Fruit fly (Drosophila melanogaster) whole organism, embryonic: ENCODE measurements around the gene CG9372.

ENCODE experiments used
- Bteb2 ChIP-seq: fragments of 200-800 bp; sonication (Bioruptor generic); optimal IDR thresholded peaks from 2 replicates; lab custom pipeline; 2016; ENCODE audit warnings: missing biosample characterization, missing genetic modification characterization
- CG10147 ChIP-seq: fragments of 200-800 bp; sonication (Bioruptor generic); optimal IDR thresholded peaks from 2 replicates; lab custom pipeline; 2019; ENCODE audit warnings: missing biosample characterization, mild to moderate bottlenecking, missing genetic modification characterization, moderate library complexity
- CG10543 ChIP-seq: fragments of 200-800 bp; sonication (Bioruptor generic); optimal IDR thresholded peaks from 3 replicates; lab custom pipeline; 2017; ENCODE audit warnings: missing biosample characterization, mild to moderate bottlenecking, missing genetic modification characterization, moderate library complexity
- CG10654 ChIP-seq: fragments of 200-800 bp; sonication (Bioruptor generic); optimal IDR thresholded peaks from 2 replicates; lab custom pipeline; 2016; ENCODE audit warnings: missing biosample characterization, missing genetic modification characterization
- CG13287 ChIP-seq: fragments of 200-800 bp; sonication (Bioruptor generic); IDR thresholded peaks from 2 replicates; pipeline ENCODE4 v1.3.6; 2022; ENCODE audit warnings: missing biosample characterization, missing genetic modification characterization; ENCODE audit not compliant: partially characterized antibody
- CG14860 ChIP-seq: fragments of 200-800 bp; sonication (Bioruptor generic); IDR thresholded peaks from 3 replicates; pipeline ENCODE4 v1.3.6; 2022; ENCODE audit warnings: missing biosample characterization, missing genetic modification characterization; ENCODE audit not compliant: partially characterized antibody
- CG16779 ChIP-seq: fragments of 200-800 bp; sonication (Bioruptor generic); IDR thresholded peaks from 2 replicates; pipeline ENCODE4 v1.3.6; 2022; ENCODE audit warnings: missing biosample characterization, missing genetic modification characterization
- CG16813 ChIP-seq: fragments of 200-800 bp; sonication (Bioruptor generic); IDR thresholded peaks from 3 replicates; pipeline ENCODE4 v1.3.6; 2022; ENCODE audit warnings: missing biosample characterization, missing genetic modification characterization; ENCODE audit not compliant: partially characterized antibody
- CG17385 ChIP-seq: fragments of 200-800 bp; sonication (Bioruptor generic); optimal IDR thresholded peaks from 3 replicates; lab custom pipeline; 2018; ENCODE audit warnings: missing biosample characterization, mild to moderate bottlenecking, missing genetic modification characterization
- CG17829 ChIP-seq: fragments of 200-800 bp; optimal IDR thresholded peaks from 2 replicates; lab custom pipeline; 2019; ENCODE audit warnings: missing biosample characterization, mild to moderate bottlenecking, missing genetic modification characterization, moderate library complexity
- CG2116 ChIP-seq: fragments of 200-800 bp; sonication (Bioruptor generic); optimal IDR thresholded peaks from 3 replicates; lab custom pipeline; 2018; ENCODE audit warnings: missing biosample characterization, mild to moderate bottlenecking, missing genetic modification characterization
- CG2129 ChIP-seq: fragments of 200-800 bp; sonication (Bioruptor generic); IDR thresholded peaks from 2 replicates; pipeline ENCODE4 v1.3.6; 2022; ENCODE audit warnings: missing biosample characterization, missing genetic modification characterization; ENCODE audit not compliant: partially characterized antibody
- CG2199 ChIP-seq: fragments of 200-800 bp; sonication (Bioruptor generic); IDR thresholded peaks from 3 replicates; pipeline ENCODE4 v1.3.6; 2022; ENCODE audit warnings: missing biosample characterization, missing genetic modification characterization
- CG30020 ChIP-seq: fragments of 200-800 bp; optimal IDR thresholded peaks from 2 replicates; lab custom pipeline; 2019; ENCODE audit warnings: missing biosample characterization, mild to moderate bottlenecking, missing genetic modification characterization, moderate library complexity
- CG31388 ChIP-seq: fragments of 200-800 bp; sonication (Bioruptor generic); optimal IDR thresholded peaks from 2 replicates; lab custom pipeline; 2016; ENCODE audit warnings: missing biosample characterization, missing genetic modification characterization
- CG3847 ChIP-seq: fragments of 200-800 bp; sonication (Bioruptor generic); IDR thresholded peaks from 2 replicates; pipeline ENCODE4 v1.3.6; 2022; ENCODE audit warnings: missing biosample characterization, missing genetic modification characterization
- CG4617 ChIP-seq: fragments of 200-800 bp; sonication (Bioruptor generic); optimal IDR thresholded peaks from 3 replicates; lab custom pipeline; 2016; ENCODE audit warnings: missing biosample characterization, missing genetic modification characterization, borderline replicate concordance
- CG8924 ChIP-seq: fragments of 200-800 bp; optimal IDR thresholded peaks from 3 replicates; lab custom pipeline; 2019; ENCODE audit warnings: missing biosample characterization, mild to moderate bottlenecking, missing genetic modification characterization, moderate library complexity
- CG9797 ChIP-seq: fragments of 200-800 bp; sonication (Bioruptor generic); optimal IDR thresholded peaks from 3 replicates; lab custom pipeline; 2018; ENCODE audit warnings: missing biosample characterization, mild to moderate bottlenecking, missing genetic modification characterization
- CG9876 ChIP-seq: fragments of 200-800 bp; sonication (Bioruptor generic); optimal IDR thresholded peaks from 2 replicates; lab custom pipeline; 2016; ENCODE audit warnings: missing biosample characterization, missing genetic modification characterization
- E2f2 ChIP-seq: fragments of 200-800 bp; sonication (Bioruptor generic); IDR thresholded peaks from 2 replicates; pipeline ENCODE4 v1.3.6; 2022; ENCODE audit warnings: missing biosample characterization, missing genetic modification characterization
- Ets97D ChIP-seq: fragments of 200-800 bp; sonication (Bioruptor generic); optimal IDR thresholded peaks from 3 replicates; lab custom pipeline; 2016; ENCODE audit warnings: missing biosample characterization, missing genetic modification characterization
- HLHmδ ChIP-seq: fragments of 200-800 bp; sonication (Bioruptor generic); optimal IDR thresholded peaks from 2 replicates; lab custom pipeline; 2018; ENCODE audit warnings: missing biosample characterization, mild to moderate bottlenecking, missing genetic modification characterization, moderate library complexity
- MBD-R2 ChIP-seq: fragments of 200-800 bp; sonication (Bioruptor generic); IDR thresholded peaks from 2 replicates; pipeline ENCODE4 v1.3.6; 2022; ENCODE audit warnings: missing biosample characterization, missing genetic modification characterization
- Rfx ChIP-seq: fragments of 200-800 bp; sonication (Bioruptor generic); IDR thresholded peaks from 2 replicates; pipeline ENCODE4 v1.3.6; 2022; ENCODE audit warnings: missing biosample characterization, missing genetic modification characterization
- Sin3A ChIP-seq: fragments of >200 bp; optimal IDR thresholded peaks from 2 replicates; lab custom pipeline; 2018
- Spps ChIP-seq: fragments of 200-800 bp; sonication (Bioruptor generic); optimal IDR thresholded peaks from 2 replicates; lab custom pipeline; 2018; ENCODE audit warnings: missing biosample characterization, mild to moderate bottlenecking, missing genetic modification characterization
- Vsx1 ChIP-seq: fragments of 200-800 bp; sonication (Bioruptor generic); optimal IDR thresholded peaks from 2 replicates; lab custom pipeline; 2017; ENCODE audit warnings: missing biosample characterization, mild to moderate bottlenecking, missing genetic modification characterization, missing genetic modification reagents
- YL-1 ChIP-seq: fragments of 200-800 bp; sonication (Bioruptor generic); optimal IDR thresholded peaks from 3 replicates; lab custom pipeline; 2017; ENCODE audit warnings: missing biosample characterization, mild to moderate bottlenecking, missing genetic modification characterization
- ci ChIP-seq: fragments of 200-800 bp; sonication (Bioruptor generic); IDR thresholded peaks from 3 replicates; pipeline ENCODE4 v1.3.6; 2022; ENCODE audit warnings: missing biosample characterization, missing genetic modification characterization
- crp ChIP-seq, 2 experiments: fragments of 200-800 bp; sonication (Bioruptor generic); optimal IDR thresholded peaks; 2 replicates in 1 of 2; 3 replicates in 1 of 2; lab custom pipeline; 2017; ENCODE audit warnings: missing biosample characterization in 2 of 2, missing genetic modification characterization in 2 of 2, mild to moderate bottlenecking in 1 of 2, moderate library complexity in 1 of 2
- dpn ChIP-seq, 2 experiments: fragments of 200-800 bp; sonication (Bioruptor generic); optimal IDR thresholded peaks; 3 replicates each; lab custom pipeline; 2016; ENCODE audit warnings: missing biosample characterization in 2 of 2, missing genetic modification characterization in 2 of 2
- hbn ChIP-seq: fragments of 200-800 bp; sonication (Bioruptor generic); IDR thresholded peaks from 2 replicates; pipeline ENCODE4 v1.3.6; 2022; ENCODE audit warnings: missing biosample characterization, missing genetic modification characterization; ENCODE audit not compliant: partially characterized antibody
- inv ChIP-seq: fragments of 200-800 bp; sonication (Bioruptor generic); IDR thresholded peaks from 2 replicates; pipeline ENCODE4 v1.3.6; 2022; ENCODE audit warnings: missing biosample characterization, missing genetic modification characterization; ENCODE audit not compliant: partially characterized antibody
- jing ChIP-seq: fragments of 200-800 bp; sonication (Bioruptor generic); optimal IDR thresholded peaks from 2 replicates; lab custom pipeline; 2018; ENCODE audit warnings: missing biosample characterization, mild to moderate bottlenecking, missing genetic modification characterization
- knrl ChIP-seq: fragments of 200-800 bp; sonication (Bioruptor generic); IDR thresholded peaks from 3 replicates; pipeline ENCODE4 v1.3.6; 2022; ENCODE audit warnings: missing biosample characterization, missing genetic modification characterization; ENCODE audit not compliant: partially characterized antibody
- lov ChIP-seq, 2 experiments: fragments of 200-800 bp in 1 of 2; fragments of >200 bp in 1 of 2; sonication (Bioruptor generic) in 1 of 2; IDR thresholded peaks in 1 of 2; optimal IDR thresholded peaks in 1 of 2; 2 replicates in 1 of 2; 3 replicates in 1 of 2; pipeline versions ENCODE4 v1.3.6 to Lab custom; 2017 to 2022; ENCODE audit warnings: missing biosample characterization in 1 of 2, missing genetic modification characterization in 1 of 2
- mld ChIP-seq: fragments of 200-800 bp; sonication (Bioruptor generic); IDR thresholded peaks from 3 replicates; pipeline ENCODE4 v1.3.6; 2022; ENCODE audit warnings: missing biosample characterization, missing genetic modification characterization; ENCODE audit not compliant: partially characterized antibody
- nerfin-1 ChIP-seq: fragments of 200-800 bp; sonication (Bioruptor generic); optimal IDR thresholded peaks from 3 replicates; lab custom pipeline; 2019; ENCODE audit warnings: missing biosample characterization, mild to moderate bottlenecking, missing genetic modification characterization, moderate library complexity
- phol ChIP-seq: fragments of 200-800 bp; sonication (Bioruptor generic); optimal IDR thresholded peaks from 3 replicates; lab custom pipeline; 2018; ENCODE audit warnings: missing biosample characterization, mild to moderate bottlenecking, missing genetic modification characterization, moderate library complexity
- ro ChIP-seq: fragments of 200-800 bp; sonication (Bioruptor generic); IDR thresholded peaks from 2 replicates; pipeline ENCODE4 v1.3.6; 2022; ENCODE audit warnings: missing biosample characterization, missing genetic modification characterization
- row ChIP-seq: fragments of 200-800 bp; sonication (Bioruptor generic); IDR thresholded peaks from 3 replicates; pipeline ENCODE4 v1.3.6; 2022; ENCODE audit warnings: missing biosample characterization, missing genetic modification characterization
- ssp ChIP-seq: fragments of 200-800 bp; sonication (Bioruptor generic); IDR thresholded peaks from 2 replicates; pipeline ENCODE4 v1.3.6; 2022; ENCODE audit warnings: missing biosample characterization, missing genetic modification characterization
- unc-4 ChIP-seq: fragments of 200-800 bp; sonication (Bioruptor generic); IDR thresholded peaks from 2 replicates; pipeline ENCODE4 v1.3.6; 2022; ENCODE audit warnings: missing biosample characterization, missing genetic modification characterization; ENCODE audit not compliant: partially characterized antibody
- usp ChIP-seq: fragments of >200 bp; optimal IDR thresholded peaks from 2 replicates; lab custom pipeline; 2017; ENCODE audit warnings: missing biosample characterization, missing genetic modification characterization
- vnd ChIP-seq: fragments of 200-800 bp; sonication (Bioruptor generic); IDR thresholded peaks from 3 replicates; pipeline ENCODE4 v1.3.6; 2022; ENCODE audit warnings: missing biosample characterization, missing genetic modification characterization; ENCODE audit not compliant: partially characterized antibody

CG9372 gene

DNA sequence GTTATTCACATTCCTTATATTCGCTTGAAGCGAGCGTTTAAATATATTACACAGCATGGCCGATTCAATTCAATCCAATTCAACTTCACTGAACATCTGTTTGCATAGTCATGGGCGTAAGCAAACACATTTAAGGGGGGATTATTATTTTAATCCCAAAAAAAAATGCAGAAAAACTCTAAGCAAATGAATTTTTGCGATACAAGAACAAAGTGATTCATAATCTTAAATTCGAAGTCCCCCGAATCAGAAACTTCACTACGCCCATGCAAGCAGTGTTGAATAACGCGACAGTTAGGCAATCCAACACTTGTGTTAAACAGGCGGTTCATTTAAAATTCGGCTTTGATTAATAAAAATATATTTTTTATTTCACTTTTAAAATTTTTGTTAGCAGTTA is 15.6 kb upstream of the CG9372 start, which contains the start of gene CG14100 (continued):
- TF ChIP-seq CG9876 (peak; percentile 100), ssp (GFP tag; lab: Robert Waterston, UW) (peak; percentile 99), ci (GFP tag; lab: Robert Waterston, UW) (peak; percentile 100), ro (GFP tag; lab: Robert Waterston, UW) (peak; percentile 100), CG31388 (GFP tag; lab: Kevin White, UChicago) (peak; percentile 100), Bteb2 (GFP tag; lab: Kevin White, UChicago) (peak; percentile 100), CG16779 (peak; percentile 100), CG2199 (GFP tag; lab: Robert Waterston, UW) (peak; percentile 100), CG17385 (GFP tag; lab: Kevin White, UChicago) (peak; percentile 100), CG10654 (GFP tag; lab: Kevin White, UChicago) (peak; percentile 100), Spps (tag; lab: Kevin White, UChicago) (peak; percentile 100), Rfx (GFP tag; lab: Robert Waterston, UW) (peak; percentile 100), HLHmδ (GFP tag; lab: Kevin White, UChicago) (peak; percentile 52)

DNA sequence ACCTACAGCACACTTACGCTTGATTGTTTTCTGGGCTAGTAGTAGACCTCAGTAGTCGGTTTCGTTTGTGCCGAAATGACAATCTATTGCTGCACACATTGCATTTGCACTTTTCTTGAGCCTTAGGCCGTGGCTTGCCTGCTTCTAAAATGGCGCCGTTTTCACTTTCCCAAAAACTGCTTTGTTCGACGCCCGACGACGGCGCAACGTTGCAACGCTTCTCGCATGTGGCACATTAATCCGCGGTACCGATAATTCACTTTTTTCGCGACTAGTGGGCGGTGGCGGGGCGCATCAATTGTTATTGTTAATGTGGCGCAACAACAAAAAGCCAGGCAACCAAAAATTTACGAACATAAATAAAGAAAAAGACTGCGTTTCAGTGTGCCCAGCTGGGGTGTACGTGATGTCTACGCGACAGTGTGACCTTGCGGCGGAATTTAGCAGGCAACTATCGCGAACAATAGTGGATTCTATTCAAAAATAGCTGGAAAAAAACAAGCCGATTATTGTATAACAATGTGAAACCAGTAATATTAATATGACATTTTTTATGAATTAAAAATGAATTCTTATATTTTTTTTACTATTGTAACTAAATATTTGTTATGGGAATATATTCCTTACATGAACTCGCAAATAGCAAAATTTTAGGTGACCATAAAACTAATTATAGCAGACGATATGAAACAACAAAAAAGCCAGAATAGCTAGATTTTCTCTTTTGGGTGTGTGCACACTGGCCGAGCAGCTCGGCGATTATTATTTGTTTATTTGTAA is 7.4 kb upstream of the CG9372 start, which contains the start of the genes ash1 and Taf6:
Gene ash1, minus strand, starts transcription at position 387 of the 780 bp plus-strand sequence.
Gene Taf6, plus strand, starts transcription at position 720 of the 780 bp plus-strand sequence.
- TF ChIP-seq CG10543 (no peak), unc-4 (GFP tag; lab: Robert Waterston, UW) (peak; percentile 73), CG2129 (GFP tag; lab: Robert Waterston, UW) (no peak), Vsx1 (GFP tag; lab: Kevin White, UChicago) (no peak), jing (GFP tag; lab: Kevin White, UChicago) (no peak), CG16813 (GFP tag; lab: Robert Waterston, UW) (peak; percentile 75), nerfin-1 (tag; lab: Kevin White, UChicago) (peak; percentile 90), mld (GFP tag; lab: Robert Waterston, UW) (no peak), CG9797 (peak; percentile 91), hbn (GFP tag; lab: Robert Waterston, UW) (peak; percentile 55; the same call in 1 of the 2 replicates), phol (tag; lab: Kevin White, UChicago) (peak; percentile 71), knrl (GFP tag; lab: Robert Waterston, UW) (peak; percentile 84), lov (optimal IDR thresholded peaks at IDR 0.05; lab: Kevin White, UChicago) (no peak), lov (GFP tag; IDR thresholded peaks at IDR 0.05; lab: Robert Waterston, UW) (no peak), CG13287 (GFP tag; lab: Robert Waterston, UW) (peak; percentile 73), usp (GFP tag; lab: Kevin White, UChicago) (no peak), Sin3A (peak; percentile 90), MBD-R2 (GFP tag; lab: Robert Waterston, UW) (peak; percentile 48), Ets97D (GFP tag; lab: Kevin White, UChicago) (peak; percentile 20), crp (GFP tag; optimal IDR thresholded peaks at IDR 0.05; lab: Kevin White, UChicago) (peak in 1 of 2 experiments; percentile 29), CG4617 (GFP tag; lab: Kevin White, UChicago) (peak; percentile 67), CG8924 (tag; lab: Kevin White, UChicago) (peak; percentile 57), CG14860 (GFP tag; lab: Robert Waterston, UW) (peak; percentile 50; the same call in 1 of the 3 replicates), CG17829 (peak; percentile 54), CG2116 (GFP tag; lab: Kevin White, UChicago) (peak; percentile 44), CG30020 (tag; lab: Kevin White, UChicago) (peak; percentile 64), row (peak; percentile 88), CG10147 (GFP tag; lab: Kevin White, UChicago) (peak; percentile 76), dpn (GFP tag; optimal IDR thresholded peaks at IDR 0.05; lab: Kevin White, UChicago) (peak in 1 of 2 experiments; percentile 26), inv (peak; percentile 58; the same call in 1 of the 2 replicates), CG3847 (peak; percentile 29; the same call in 1 of the 2 replicates), YL-1 (GFP tag; lab: Kevin White, UChicago) (peak; percentile 84), E2f2 (peak; percentile 12; the same call in 1 of the 2 replicates), vnd (GFP tag; lab: Robert Waterston, UW) (peak; percentile 70)
